Fruit fly (Drosophila melanogaster) whole organism: Measurements from ENCODE around the gene Uro.
"Not testable (repeated sequence)": the region's sequence is repeated elsewhere in the genome, so short reads cannot be mapped to it uniquely, and the experiment has no call there.

Experiments used
- CG8478 ChIP-seq: fragments of >200 bp; optimal IDR thresholded peaks from 2 replicates; lab custom pipeline; 2018; ENCODE audit warnings: inconsistent platforms
- Dll ChIP-seq: fragments of >200 bp; optimal IDR thresholded peaks from 2 replicates; lab custom pipeline; 2017
- pan ChIP-seq: fragments of >200 bp; optimal IDR thresholded peaks from 2 replicates; lab custom pipeline; 2017
- psq ChIP-seq: fragments of >200 bp; optimal IDR thresholded peaks from 2 replicates; lab custom pipeline; 2017
- usp ChIP-seq: fragments of >200 bp; optimal IDR thresholded peaks from 2 replicates; lab custom pipeline; 2017; ENCODE audit warnings: missing biosample characterization, missing genetic modification characterization, mixed read lengths

dm6 chr2L:7738709-7739108, 41.2 kb upstream of the Uro start, which contains the start of gene CG31904:
- not testable (repeated sequence) for TF ChIP-seq Dll (lab: Kevin White, UChicago); usp (GFP tag; lab: Kevin White, UChicago); psq (lab: Kevin White, UChicago); CG8478 (lab: Kevin White, UChicago); pan (lab: Kevin White, UChicago)
